Fruit fly (Drosophila melanogaster): ENCODE measurements around the gene Ir7a.

Gene Ir7a

dm6 chrX:7737156-7737771 lies 27.5 kb upstream of the Ir7a start (continued):
- TF ChIP-seq inv (GFP tag; IDR thresholded peaks at IDR 0.05; ENCODE audit: partially characterized antibody), result no peak
- TF ChIP-seq Hsf (GFP tag; optimal IDR thresholded peaks at IDR 0.05), result no peak
- TF ChIP-seq knrl (GFP tag; IDR thresholded peaks at IDR 0.05; ENCODE audit: partially characterized antibody), result 0 out of 3 replicates have a peak, but pooled peaks have one; percentile 17
- TF ChIP-seq tap (tag; optimal IDR thresholded peaks at IDR 0.05), result no peak
- TF ChIP-seq Aef1 (GFP tag; IDR thresholded peaks at IDR 0.05), result no peak
- no peak for TF ChIP-seq Stat92E (GFP tag; optimal IDR thresholded peaks at IDR 0.05)
- TF ChIP-seq CG13296 (GFP tag; optimal IDR thresholded peaks at IDR 0.05), result no peak
- no peak for TF ChIP-seq dpn (GFP tag; optimal IDR thresholded peaks at IDR 0.05)
- TF ChIP-seq otp (GFP tag; IDR thresholded peaks at IDR 0.05), result no peak
- peak; percentile 90 for TF ChIP-seq Dp (GFP tag; optimal IDR thresholded peaks at IDR 0.05)
- no peak for TF ChIP-seq fd96Cb (tag; optimal IDR thresholded peaks at IDR 0.05)
- no peak for TF ChIP-seq CG9932 (GFP tag; IDR thresholded peaks at IDR 0.05)
- no peak for TF ChIP-seq da (GFP tag; optimal IDR thresholded peaks at IDR 0.05)
- TF ChIP-seq peb (GFP tag; IDR thresholded peaks at IDR 0.05), result no peak
- no peak for TF ChIP-seq Max (GFP tag; optimal IDR thresholded peaks at IDR 0.05)
- TF ChIP-seq esg (GFP tag; conservative IDR thresholded peaks at IDR 0.05), result no peak
- peak in 1 of 2 experiments; percentile 88 for TF ChIP-seq Pdp1 (GFP tag; optimal IDR thresholded peaks at IDR 0.05)
- TF ChIP-seq hkb (optimal IDR thresholded peaks at IDR 0.05), result peak; percentile 1
- TF ChIP-seq hkb (GFP tag; IDR thresholded peaks at IDR 0.05), result no peak
- TF ChIP-seq CkIIα-i1 (GFP tag; IDR thresholded peaks at IDR 0.05), result no peak
- TF ChIP-seq Ets97D (GFP tag; optimal IDR thresholded peaks at IDR 0.05), result peak; percentile 32
- TF ChIP-seq CG2116 (GFP tag; optimal IDR thresholded peaks at IDR 0.05), result peak; percentile 25
- no peak for TF ChIP-seq CG31365 (tag; optimal IDR thresholded peaks at IDR 0.05)
- no peak for TF ChIP-seq kni (GFP tag; optimal IDR thresholded peaks at IDR 0.05)
- no peak for TF ChIP-seq CG6765 (GFP tag; optimal IDR thresholded peaks at IDR 0.05)
- TF ChIP-seq Mes4 (GFP tag; optimal IDR thresholded peaks at IDR 0.05), result no peak
- no peak for TF ChIP-seq sc (optimal IDR thresholded peaks at IDR 0.05)
- TF ChIP-seq sc (GFP tag; optimal IDR thresholded peaks at IDR 0.05), result no peak
- no peak for TF ChIP-seq CG10654 (GFP tag; optimal IDR thresholded peaks at IDR 0.05)
- TF ChIP-seq ham (GFP tag; IDR thresholded peaks at IDR 0.05), result no peak
- TF ChIP-seq CG15073 (GFP tag; optimal IDR thresholded peaks at IDR 0.05), result no peak
- TF ChIP-seq CG13287 (GFP tag; IDR thresholded peaks at IDR 0.05; ENCODE audit: partially characterized antibody), result peak; percentile 58
- TF ChIP-seq CG12299 (tag; optimal IDR thresholded peaks at IDR 0.05), result no peak
- TF ChIP-seq zfh2 (GFP tag; optimal IDR thresholded peaks at IDR 0.05), result no peak
- TF ChIP-seq CG18011 (GFP tag; optimal IDR thresholded peaks at IDR 0.05), result no peak
- TF ChIP-seq her (GFP tag; optimal IDR thresholded peaks at IDR 0.05), result peak; percentile 6
- no peak for TF ChIP-seq CG11456 (GFP tag; IDR thresholded peaks at IDR 0.05)
- TF ChIP-seq CG11398 (GFP tag; optimal IDR thresholded peaks at IDR 0.05), result no peak
- TF ChIP-seq ERR (GFP tag; optimal IDR thresholded peaks at IDR 0.05), result no peak
- no peak for TF ChIP-seq CG3163 (GFP tag; optimal IDR thresholded peaks at IDR 0.05)
- no peak for TF ChIP-seq sna (GFP tag; IDR thresholded peaks at IDR 0.05; ENCODE audit: partially characterized antibody)
- TF ChIP-seq Rfx (GFP tag; IDR thresholded peaks at IDR 0.05), result peak; percentile 24; the same call in 1 of the 2 replicates
- no peak for TF ChIP-seq Side (GFP tag; optimal IDR thresholded peaks at IDR 0.05)
- TF ChIP-seq CG4617 (GFP tag; optimal IDR thresholded peaks at IDR 0.05; ENCODE audit: borderline replicate concordance), result peak; percentile 60
- TF ChIP-seq so (GFP tag; IDR thresholded peaks at IDR 0.05), result no peak
- TF ChIP-seq CG4854 (GFP tag; optimal IDR thresholded peaks at IDR 0.05), result no peak
- peak; percentile 18 for TF ChIP-seq CG17186 (GFP tag; optimal IDR thresholded peaks at IDR 0.05)
- peak; percentile 25 for TF ChIP-seq Ets65A (GFP tag)
- no peak for TF ChIP-seq Vsx1 (GFP tag; optimal IDR thresholded peaks at IDR 0.05)
- TF ChIP-seq CG1832 (GFP tag; optimal IDR thresholded peaks at IDR 0.05), result no peak
- TF ChIP-seq CG3065 (GFP tag; optimal IDR thresholded peaks at IDR 0.05), result no peak
